Worm (Caenorhabditis elegans) whole organism, late embryonic: ENCODE results near the gene rps-3.

Experiments used
- C08G9.2 ChIP-seq: sonication (generic microtip); optimal IDR thresholded peaks from 2 replicates; lab custom pipeline; 2016; ENCODE audit warnings: mild to moderate bottlenecking, missing genetic modification characterization, moderate library complexity, missing compliant biosample characterization
- C38D4.7 ChIP-seq: fragments of 200-800 bp; sonication (Bioruptor generic); optimal IDR thresholded peaks from 2 replicates; lab custom pipeline; 2018; ENCODE audit warnings: mild to moderate bottlenecking, missing genetic modification characterization, moderate library complexity, missing compliant biosample characterization
- F13H6.1 ChIP-seq: sonication (generic microtip); optimal IDR thresholded peaks from 2 replicates; lab custom pipeline; 2016; ENCODE audit warnings: missing genetic modification characterization, missing compliant biosample characterization
- K02D7.2 ChIP-seq: sonication (generic microtip); optimal IDR thresholded peaks from 2 replicates; lab custom pipeline; 2017; ENCODE audit warnings: mild to moderate bottlenecking, missing genetic modification characterization, missing compliant biosample characterization
- K09A11.1 ChIP-seq: sonication (generic microtip); optimal IDR thresholded peaks from 2 replicates; lab custom pipeline; 2017; ENCODE audit warnings: antibody characterized with exemption, mild to moderate bottlenecking, missing genetic modification characterization, missing compliant biosample characterization; ENCODE audit not compliant: insufficient read depth
- T23F11.4 ChIP-seq: fragments of 200-800 bp; sonication (Bioruptor generic); optimal IDR thresholded peaks from 2 replicates; lab custom pipeline; 2018; ENCODE audit warnings: mild to moderate bottlenecking, missing genetic modification characterization, missing compliant biosample characterization
- ama-1 ChIP-seq: fragments of 150-350 bp; optimal IDR thresholded peaks from 2 replicates; lab custom pipeline; 2014
- ceh-18 ChIP-seq: sonication (generic microtip); optimal IDR thresholded peaks from 2 replicates; lab custom pipeline; 2016; ENCODE audit warnings: missing genetic modification characterization, missing compliant biosample characterization
- ceh-2 ChIP-seq: sonication (generic microtip); optimal IDR thresholded peaks from 2 replicates; lab custom pipeline; 2016; ENCODE audit warnings: missing genotype, missing genetic modification characterization, missing compliant biosample characterization
- ceh-22 ChIP-seq: sonication (generic microtip); optimal IDR thresholded peaks from 2 replicates; lab custom pipeline; 2017; ENCODE audit warnings: missing biosample characterization, missing genetic modification characterization
- ceh-24 ChIP-seq: sonication (generic microtip); optimal IDR thresholded peaks from 2 replicates; lab custom pipeline; 2016; ENCODE audit warnings: mild to moderate bottlenecking, missing genetic modification characterization, missing compliant biosample characterization
- ceh-34 ChIP-seq: sonication (generic microtip); optimal IDR thresholded peaks from 2 replicates; lab custom pipeline; 2016; ENCODE audit warnings: mild to moderate bottlenecking, missing genetic modification characterization, missing compliant biosample characterization
- ceh-9 ChIP-seq: sonication (generic microtip); optimal IDR thresholded peaks from 2 replicates; lab custom pipeline; 2016; ENCODE audit warnings: mild to moderate bottlenecking, missing genetic modification characterization, inconsistent platforms, missing compliant biosample characterization
- dve-1 ChIP-seq: sonication (generic microtip); optimal IDR thresholded peaks from 2 replicates; lab custom pipeline; 2017; ENCODE audit warnings: antibody characterized with exemption, mild to moderate bottlenecking, missing genetic modification characterization, missing compliant biosample characterization
- elt-2 ChIP-seq: sonication (generic microtip); optimal IDR thresholded peaks from 2 replicates; lab custom pipeline; 2016; ENCODE audit warnings: missing genetic modification reagents, missing genetic modification characterization, missing compliant biosample characterization
- ets-4 ChIP-seq: sonication (generic microtip); optimal IDR thresholded peaks from 2 replicates; lab custom pipeline; 2016; ENCODE audit warnings: missing genetic modification characterization, missing compliant biosample characterization
- fkh-10 ChIP-seq: fragments of 150-350 bp; optimal IDR thresholded peaks from 2 replicates; lab custom pipeline; 2014; ENCODE audit warnings: missing biosample characterization, missing genetic modification reagents, missing genetic modification characterization
- hlh-15 ChIP-seq: sonication (generic microtip); optimal IDR thresholded peaks from 2 replicates; lab custom pipeline; 2016; ENCODE audit warnings: missing genetic modification characterization, missing compliant biosample characterization
- hlh-6 ChIP-seq: sonication (generic microtip); optimal IDR thresholded peaks from 2 replicates; lab custom pipeline; 2016; ENCODE audit warnings: missing genotype, missing genetic modification characterization, missing compliant biosample characterization
- lin-11 ChIP-seq: fragments of 200-800 bp; sonication (Bioruptor generic); optimal IDR thresholded peaks from 2 replicates; lab custom pipeline; 2018; ENCODE audit warnings: mild to moderate bottlenecking, missing genetic modification characterization, missing compliant biosample characterization
- madf-2 ChIP-seq: sonication (generic microtip); optimal IDR thresholded peaks from 2 replicates; lab custom pipeline; 2017; ENCODE audit warnings: missing genetic modification characterization, missing compliant biosample characterization
- nfya-1 ChIP-seq: sonication (generic microtip); optimal IDR thresholded peaks from 2 replicates; lab custom pipeline; 2017; ENCODE audit warnings: missing genetic modification characterization, mild to moderate bottlenecking, missing compliant biosample characterization, antibody characterized with exemption, moderate library complexity
- nhr-232 ChIP-seq: sonication (generic microtip); optimal IDR thresholded peaks from 2 replicates; lab custom pipeline; 2016; ENCODE audit warnings: missing genetic modification characterization, missing compliant biosample characterization
- odd-2 ChIP-seq: sonication (generic microtip); optimal IDR thresholded peaks from 2 replicates; lab custom pipeline; 2017; ENCODE audit warnings: antibody characterized with exemption, mild to moderate bottlenecking, missing genetic modification characterization, missing compliant biosample characterization
- pag-3 ChIP-seq: sonication (generic microtip); optimal IDR thresholded peaks from 2 replicates; lab custom pipeline; 2016; ENCODE audit warnings: missing compliant biosample characterization, missing genetic modification characterization, borderline replicate concordance
- pat-9 ChIP-seq: fragments of 200-800 bp; sonication (Bioruptor generic); optimal IDR thresholded peaks from 2 replicates; lab custom pipeline; 2018; ENCODE audit warnings: mild to moderate bottlenecking, missing genetic modification characterization, moderate library complexity, missing compliant biosample characterization
- pax-1 ChIP-seq: fragments of 150-350 bp; optimal IDR thresholded peaks from 2 replicates; lab custom pipeline; 2014; ENCODE audit warnings: missing biosample characterization, missing genetic modification characterization
- pha-4 ChIP-seq: fragments of 150-350 bp; optimal IDR thresholded peaks from 2 replicates; lab custom pipeline; 2018; ENCODE audit warnings: missing biosample characterization, missing genetic modification reagents, missing genetic modification characterization
- sox-2 ChIP-seq: fragments of 200-800 bp; sonication (Bioruptor generic); IDR thresholded peaks from 2 replicates; pipeline ENCODE4 v1.3.6; 2022; ENCODE audit warnings: missing genetic modification reagents, missing genetic modification characterization, missing compliant biosample characterization
- ttx-3 ChIP-seq: sonication (generic microtip); optimal IDR thresholded peaks from 2 replicates; lab custom pipeline; 2016; ENCODE audit warnings: missing genetic modification reagents, missing genetic modification characterization, missing compliant biosample characterization
- unc-3 ChIP-seq, 2 experiments: fragments of 200-800 bp in 1 of 2; sonication (Bioruptor generic) in 1 of 2; sonication (generic microtip) in 1 of 2; conservative IDR thresholded peaks in 1 of 2; optimal IDR thresholded peaks in 1 of 2; 2 replicates each; pipeline versions ENCODE4 v1.3.6 to Lab custom; 2016 to 2022; ENCODE audit warnings: missing compliant biosample characterization in 2 of 2, missing genetic modification characterization in 2 of 2, missing genetic modification reagents in 1 of 2
- unc-42 ChIP-seq: sonication (generic microtip); optimal IDR thresholded peaks from 2 replicates; lab custom pipeline; 2016; ENCODE audit warnings: missing genotype, missing genetic modification characterization, missing compliant biosample characterization
- unc-55 ChIP-seq: sonication (generic microtip); optimal IDR thresholded peaks from 2 replicates; lab custom pipeline; 2017; ENCODE audit warnings: missing biosample characterization, missing genetic modification reagents, missing genetic modification characterization

The rps-3 gene

ce11 chrIII:6173020-6173597 lies 33.5 kb upstream of the rps-3 start, which contains the start of the genes abcf-3 and F42A10.5:
Gene abcf-3, plus strand, starts transcription at chrIII:6173403.
Gene F42A10.5, minus strand, starts transcription at chrIII:6173477.
- TF ChIP-seq elt-2 (tag; lab: Kevin White, UChicago) (peak; percentile 18), ceh-18 (no peak), nfya-1 (tag; lab: Kevin White, UChicago) (peak; percentile 32)

DNA sequence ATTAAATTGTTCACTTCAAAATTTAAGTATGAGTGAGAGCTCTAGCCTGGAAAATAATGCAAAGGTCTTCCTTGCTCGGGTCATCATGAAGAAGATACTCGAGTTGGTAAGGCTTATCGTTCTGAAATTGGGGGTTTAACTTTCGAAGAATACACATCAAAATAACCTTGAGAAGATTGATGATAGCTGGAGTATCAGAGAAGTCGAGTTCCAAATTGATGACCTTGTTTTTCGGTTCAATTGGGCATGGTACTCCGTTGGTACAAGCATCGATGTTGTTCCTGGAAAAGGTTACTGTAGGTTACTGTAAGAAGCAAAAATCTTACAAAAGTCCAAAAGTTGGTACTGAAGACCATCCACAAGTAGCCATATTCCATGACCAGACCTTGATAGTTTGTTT lies 30.4 kb upstream of the rps-3 start:
- TF ChIP-seq K09A11.1 (tag; lab: Kevin White, UChicago) (no peak), C08G9.2 (tag; lab: Kevin White, UChicago) (no peak), ceh-34 (no peak), ets-4 (tag; lab: Kevin White, UChicago) (no peak), unc-3 (GFP tag; conservative IDR thresholded peaks at IDR 0.05; lab: Robert Waterston, UW) (no peak), unc-3 (tag; optimal IDR thresholded peaks at IDR 0.05; lab: Kevin White, UChicago) (no peak), ceh-9 (no peak), sox-2 (no peak)

DNA sequence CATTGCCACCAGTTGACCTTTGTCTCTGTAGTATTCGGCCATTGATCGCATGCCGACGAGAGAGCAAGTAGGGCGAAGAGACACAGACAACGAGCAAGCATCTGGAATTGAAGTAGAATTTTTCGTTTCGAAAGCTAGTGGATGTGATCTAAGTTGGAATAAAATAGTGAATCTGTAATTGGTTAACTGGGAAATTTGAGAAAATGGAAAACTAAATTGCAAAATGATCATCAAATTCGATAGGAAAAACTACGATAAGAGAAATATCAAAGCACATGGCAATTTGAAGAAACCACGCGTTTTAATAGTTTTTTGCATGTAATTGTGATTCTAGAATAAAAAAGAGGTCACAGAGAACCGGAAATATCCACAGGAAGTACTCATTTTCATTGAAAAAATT lies 29.8 kb upstream of the rps-3 start, which contains the start of gene F42A10.6:
TSS of gene F42A10.6 (minus strand) at position 101 of the 400 bp plus-strand sequence.
- no peak for TF ChIP-seq ceh-9
- no peak for TF ChIP-seq unc-42 (tag; lab: Kevin White, UChicago)
- TF ChIP-seq pat-9 (tag; lab: Kevin White, UChicago) = no peak
- TF ChIP-seq pha-4 (tag; lab: Kevin White, UChicago) = no peak
- no peak for TF ChIP-seq madf-2 (tag; lab: Kevin White, UChicago)
- no peak for TF ChIP-seq hlh-6 (tag; lab: Kevin White, UChicago)
- TF ChIP-seq pax-1 (tag; lab: Kevin White, UChicago) = no peak
- TF ChIP-seq ceh-24 (tag; lab: Kevin White, UChicago) = no peak
- TF ChIP-seq hlh-15 = no peak
- TF ChIP-seq nhr-232 (tag; lab: Kevin White, UChicago) = no peak
- no peak for TF ChIP-seq lin-11 (tag; lab: Kevin White, UChicago)
- no peak for TF ChIP-seq T23F11.4
- no peak for TF ChIP-seq dve-1 (tag; lab: Kevin White, UChicago)
- no peak for TF ChIP-seq ceh-22 (tag; lab: Kevin White, UChicago)
- no peak for TF ChIP-seq C38D4.7

DNA sequence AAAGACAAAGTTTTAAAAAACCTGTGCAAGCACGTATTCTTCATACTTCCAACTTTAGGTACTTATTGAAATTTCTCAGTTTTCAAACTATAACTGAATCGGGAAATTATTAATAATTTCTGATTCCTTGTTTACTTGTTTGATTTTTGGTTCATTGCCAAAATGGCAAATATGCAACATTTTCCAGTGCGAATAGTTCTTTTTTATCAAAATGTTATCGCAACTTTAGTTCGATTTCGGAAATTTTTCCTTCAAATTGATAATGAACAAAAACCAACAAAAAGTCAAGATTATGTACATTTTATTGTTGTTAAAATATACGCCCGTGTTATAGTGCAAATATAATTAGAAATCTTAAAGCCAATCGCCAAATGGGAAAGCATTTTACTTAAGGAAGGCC lies 29.0 kb upstream of the rps-3 start:
- TF ChIP-seq ceh-18 (no peak), F13H6.1 (no peak), nhr-232 (tag; lab: Kevin White, UChicago) (no peak), fkh-10 (GFP tag; lab: Kevin White, UChicago) (no peak), odd-2 (tag; lab: Kevin White, UChicago) (no peak), pag-3 (no peak)
- TF ChIP-seq, all 69 proteins: peak for 0

DNA sequence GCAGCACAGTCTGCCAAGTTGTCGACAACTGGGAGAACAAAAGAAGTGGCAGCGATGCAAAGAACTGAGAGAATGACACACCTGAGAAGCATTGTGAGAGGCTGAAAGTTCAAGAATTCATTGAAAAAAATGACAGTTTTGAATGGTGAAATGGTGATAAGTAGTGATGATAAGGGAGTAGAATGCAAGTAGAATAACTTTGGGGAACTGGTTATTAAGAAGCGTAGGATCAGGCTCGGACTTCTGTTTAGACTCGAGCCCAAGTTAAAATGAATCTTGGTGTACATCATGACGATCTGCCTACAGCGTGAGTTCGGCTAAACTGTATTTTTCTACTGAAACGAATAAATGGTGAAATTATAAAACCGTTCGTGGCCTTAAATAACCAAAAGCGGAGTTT lies 28.0 kb upstream of the rps-3 start, which contains the start of gene F42A10.7:
TSS of gene F42A10.7 (minus strand) at position 101 of the 400 bp plus-strand sequence.
- no peak for TF ChIP-seq pax-1 (tag; lab: Kevin White, UChicago)
- TF ChIP-seq ceh-22 (tag; lab: Kevin White, UChicago) = no peak
- TF ChIP-seq ceh-2 = no peak
- no peak for TF ChIP-seq ttx-3 (tag; lab: Kevin White, UChicago)

- TF ChIP-seq unc-42 (tag; lab: Kevin White, UChicago) = no peak
- no peak for TF ChIP-seq sox-2
- no peak for TF ChIP-seq ama-1 (lab: Kevin White, UChicago)
- TF ChIP-seq unc-55 (GFP tag; lab: Kevin White, UChicago) = no peak
- TF ChIP-seq K02D7.2 (tag; lab: Kevin White, UChicago) = no peak
- TF ChIP-seq hlh-6 (tag; lab: Kevin White, UChicago) = no peak
Observed at ce11 chrIII:6179062-6179461, 27.5 kb upstream of the rps-3 start.
